Worm (Caenorhabditis elegans): ENCODE results near the gene F17C8.7.

DNA sequence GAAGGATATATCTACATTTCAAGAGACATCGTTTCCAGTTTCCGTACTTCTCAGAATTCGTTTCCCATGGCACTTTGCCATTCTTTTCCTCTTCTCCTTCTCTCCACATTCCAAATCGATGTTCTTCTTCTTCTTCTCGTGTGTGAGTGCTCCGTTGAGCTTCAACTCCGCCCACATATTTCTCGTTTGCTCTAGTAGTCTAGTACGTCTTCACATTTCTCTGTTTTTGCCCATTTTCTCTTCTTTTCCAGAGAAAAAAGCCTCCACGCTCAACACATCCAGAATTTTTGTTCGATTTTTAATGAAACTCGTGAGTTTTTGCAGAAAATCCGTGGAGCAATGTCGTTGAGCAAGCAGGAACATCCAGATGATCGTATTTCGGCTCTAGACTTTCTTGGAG lies 26.6 kb upstream of the F17C8.7 start, which contains the start of gene T04A8.18:
- TF ChIP-seq saeg-2 (GFP tag; IDR thresholded peaks at IDR 0.05) (no peak), unc-39 (tag; optimal IDR thresholded peaks at IDR 0.05) (no peak), ceh-82 (tag; optimal IDR thresholded peaks at IDR 0.05) (no peak), ama-1 (optimal IDR thresholded peaks at IDR 0.05) (no peak), arid-1 (GFP tag; conservative IDR thresholded peaks at IDR 0.05) (no peak)
